Worm (Caenorhabditis elegans): ENCODE measurements around the gene C50E3.12.
A peak's percentile ranks its signal among the peaks of the same experiment; 100 is the strongest.

Gene C50E3.12

DNA sequence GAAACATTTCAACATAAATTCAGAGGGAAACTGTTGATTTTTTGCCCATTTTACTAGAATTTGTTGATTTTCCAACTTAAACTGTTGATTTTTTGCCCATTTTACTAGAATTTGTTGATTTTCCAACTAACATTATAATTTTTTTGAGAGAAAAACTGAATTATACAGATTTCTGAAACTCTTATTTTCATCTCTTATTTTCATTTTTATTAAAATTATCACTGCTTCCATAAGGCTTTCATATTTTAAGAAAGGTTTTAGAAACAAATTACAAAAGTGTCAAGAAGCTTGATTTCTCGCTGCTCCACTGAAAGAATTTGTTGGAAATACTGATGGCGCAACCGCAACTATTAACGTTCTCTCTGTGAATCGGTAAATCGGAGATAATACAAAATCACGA is 28.1 kb upstream of the C50E3.12 start:
- no peak for TF ChIP-seq Y105C5A.15 (GFP tag; IDR thresholded peaks at IDR 0.05)
- no peak for TF ChIP-seq R02D3.7 (tag; optimal IDR thresholded peaks at IDR 0.05)
- TF ChIP-seq duxl-1 (tag; optimal IDR thresholded peaks at IDR 0.05; ENCODE audit: poor library complexity): no peak
- peak in 1 of 2 experiments; percentile 96 for TF ChIP-seq unc-62 (GFP tag; optimal IDR thresholded peaks at IDR 0.05 in 1 of 2)
- no peak for TF ChIP-seq unc-62 (tag; optimal IDR thresholded peaks at IDR 0.05)
- TF ChIP-seq nhr-76 (tag; optimal IDR thresholded peaks at IDR 0.05): no peak
- no peak for TF ChIP-seq nhr-6 (tag; optimal IDR thresholded peaks at IDR 0.05)
- TF ChIP-seq lim-7 (GFP tag; IDR thresholded peaks at IDR 0.05): no peak
- TF ChIP-seq dmd-6 (GFP tag; IDR thresholded peaks at IDR 0.05): no peak

DNA sequence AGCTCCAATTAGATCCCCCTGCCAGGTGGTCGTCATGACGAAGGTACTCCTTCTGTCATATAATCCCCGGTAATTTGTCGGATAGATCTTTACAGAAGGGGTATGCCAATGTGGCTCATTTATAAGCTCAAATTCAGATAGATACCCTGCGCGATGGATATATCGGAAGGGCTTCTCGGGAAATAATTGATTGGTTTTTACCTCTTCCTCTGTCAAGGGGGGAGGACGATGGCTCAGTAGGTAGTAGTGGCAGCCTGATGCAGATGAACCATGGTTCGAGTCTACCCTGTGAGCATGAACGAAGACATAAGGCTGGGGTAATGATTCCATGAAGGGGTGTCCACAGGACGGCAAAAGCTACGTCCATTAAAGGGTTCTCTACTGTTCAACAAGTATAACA is 25.3 kb upstream of the C50E3.12 start:
- TF ChIP-seq snpc-1.2 (GFP tag; IDR thresholded peaks at IDR 0.05) (no peak), dve-1 (tag; optimal IDR thresholded peaks at IDR 0.05; ENCODE audit: insufficient read depth) (no peak), mxl-2 (GFP tag; conservative IDR thresholded peaks at IDR 0.05) (no peak), madf-5 (GFP tag; IDR thresholded peaks at IDR 0.05) (no peak), T26A8.4 (GFP tag; IDR thresholded peaks at IDR 0.05) (no peak)

DNA sequence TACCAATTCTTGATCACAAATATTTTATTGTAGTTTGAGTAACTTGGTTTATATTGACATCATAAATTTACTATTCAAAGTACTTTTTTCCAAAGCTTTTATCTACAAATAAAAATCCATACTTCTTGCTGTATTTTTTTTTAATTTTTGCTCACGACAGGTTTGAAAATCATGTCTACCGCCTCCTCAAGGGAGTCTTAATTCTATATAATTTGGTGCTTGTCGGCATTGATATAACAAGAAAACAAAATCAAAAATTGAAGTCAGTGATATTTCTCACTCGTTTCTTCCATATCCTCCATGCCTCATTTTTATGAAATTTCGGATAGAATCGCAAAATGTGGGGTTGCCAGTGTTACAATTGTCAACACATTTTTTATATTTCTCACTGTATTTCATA is 23.6 kb upstream of the C50E3.12 start, which contains the start of gene str-47:
Gene str-47, plus strand, starts transcription at position 301 of the 400 bp plus-strand sequence.
- TF ChIP-seq F10B5.3 (tag; optimal IDR thresholded peaks at IDR 0.05) (no peak), pqm-1 (tag; optimal IDR thresholded peaks at IDR 0.05) (no peak), nhr-25 (tag; optimal IDR thresholded peaks at IDR 0.05; ENCODE audit: borderline replicate concordance, insufficient read depth) (no peak), rbr-2 (tag; optimal IDR thresholded peaks at IDR 0.05) (no peak), zag-1 (tag; optimal IDR thresholded peaks at IDR 0.05) (no peak), arid-1 (GFP tag; conservative IDR thresholded peaks at IDR 0.05) (no peak), daf-12 (tag; optimal IDR thresholded peaks at IDR 0.05) (no peak), jun-1 (tag; optimal IDR thresholded peaks at IDR 0.05) (no peak), nhr-102 (tag; optimal IDR thresholded peaks at IDR 0.05) (no peak), ama-1 (optimal IDR thresholded peaks at IDR 0.05) (no peak), nhr-6 (tag; optimal IDR thresholded peaks at IDR 0.05) (no peak), aly-2 (tag; optimal IDR thresholded peaks at IDR 0.05) (no peak)

DNA sequence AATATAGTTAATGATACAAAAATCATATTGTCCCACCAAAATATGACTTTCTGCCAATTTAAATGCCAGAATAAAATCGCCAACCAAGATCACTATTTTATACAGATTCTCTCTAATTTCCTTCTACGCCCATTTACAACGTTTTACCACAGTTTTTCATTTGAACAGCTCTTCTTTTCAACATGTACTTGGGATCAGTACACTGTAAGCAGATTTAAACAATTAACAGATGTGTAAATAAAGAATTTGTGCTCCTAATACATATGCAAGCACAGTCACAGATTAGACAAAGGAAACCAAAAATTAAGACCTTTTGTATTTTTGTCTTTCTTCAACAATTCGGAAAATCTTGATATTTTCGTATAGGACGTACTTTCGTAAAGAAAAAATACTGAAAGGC is 21.6 kb upstream of the C50E3.12 start, which contains the start of gene F07C4.11:
Gene F07C4.11, minus strand, starts transcription at position 101 of the 400 bp plus-strand sequence.
- no peak for TF ChIP-seq php-3 (GFP tag; IDR thresholded peaks at IDR 0.05)
- TF ChIP-seq gei-8 (GFP tag; optimal IDR thresholded peaks at IDR 0.05): no peak
- no peak for TF ChIP-seq hlh-11 (tag; optimal IDR thresholded peaks at IDR 0.05)
- no peak for TF ChIP-seq daf-8 (GFP tag; IDR thresholded peaks at IDR 0.05)
- TF ChIP-seq Y105C5A.15 (GFP tag; IDR thresholded peaks at IDR 0.05): no peak
- no peak for TF ChIP-seq lin-38 (GFP tag; IDR thresholded peaks at IDR 0.05)
- no peak for TF ChIP-seq jun-1 (tag; optimal IDR thresholded peaks at IDR 0.05)
- no peak for TF ChIP-seq Y5F2A.4 (GFP tag; optimal IDR thresholded peaks at IDR 0.05)
- TF ChIP-seq nhr-111 (GFP tag; optimal IDR thresholded peaks at IDR 0.05): no peak
- no peak for TF ChIP-seq nhr-10 (tag; optimal IDR thresholded peaks at IDR 0.05)
- TF ChIP-seq daf-12 (tag; optimal IDR thresholded peaks at IDR 0.05): no peak
- no peak for TF ChIP-seq arid-1 (GFP tag; conservative IDR thresholded peaks at IDR 0.05)
- TF ChIP-seq daf-19 (GFP tag; conservative IDR thresholded peaks at IDR 0.05): no peak
- TF ChIP-seq nhr-48 (tag; optimal IDR thresholded peaks at IDR 0.05): no peak
- TF ChIP-seq nhr-41 (GFP tag; IDR thresholded peaks at IDR 0.05): no peak
- TF ChIP-seq nhr-76 (tag; optimal IDR thresholded peaks at IDR 0.05): no peak
- no peak for TF ChIP-seq nhr-77 (tag; optimal IDR thresholded peaks at IDR 0.05)
- TF ChIP-seq ceh-28 (tag; optimal IDR thresholded peaks at IDR 0.05): no peak
- no peak for TF ChIP-seq egl-27 (tag; optimal IDR thresholded peaks at IDR 0.05)

Data from whole organism, L4 larva.